Worm (Caenorhabditis elegans) whole organism, mixed stage, embryonic: ENCODE results near the gene F21G4.1.

Experiments used
- M03D4.4 ChIP-seq: sonication (generic microtip); optimal IDR thresholded peaks from 2 replicates; lab custom pipeline; 2017; ENCODE audit warnings: mild to moderate bottlenecking, missing genetic modification characterization, missing compliant biosample characterization
- blmp-1 ChIP-seq: fragments of 150-350 bp; optimal IDR thresholded peaks from 2 replicates; lab custom pipeline; 2014; ENCODE audit warnings: missing biosample characterization, missing genetic modification characterization
- ceh-43 ChIP-seq: fragments of 200-800 bp; sonication (Bioruptor generic); optimal IDR thresholded peaks from 2 replicates; lab custom pipeline; 2018; ENCODE audit warnings: mild to moderate bottlenecking, missing genetic modification characterization, moderate library complexity, missing compliant biosample characterization
- ces-1 ChIP-seq: fragments of 150-350 bp; optimal IDR thresholded peaks from 2 replicates; lab custom pipeline; 2014; ENCODE audit warnings: missing biosample characterization, missing genetic modification reagents, missing genetic modification characterization
- cnd-1 ChIP-seq: fragments of 200-800 bp; sonication (Bioruptor generic); optimal IDR thresholded peaks from 2 replicates; lab custom pipeline; 2018; ENCODE audit warnings: mild to moderate bottlenecking, missing genetic modification characterization, missing compliant biosample characterization
- drap-1 ChIP-seq: fragments of 200-800 bp; sonication (Bioruptor generic); optimal IDR thresholded peaks from 3 replicates; lab custom pipeline; 2018; ENCODE audit warnings: mild to moderate bottlenecking, missing genetic modification characterization, missing compliant biosample characterization
- elt-1 ChIP-seq: sonication (generic microtip); optimal IDR thresholded peaks from 2 replicates; lab custom pipeline; 2017; ENCODE audit warnings: missing genetic modification characterization, mild to moderate bottlenecking, missing compliant biosample characterization, antibody characterized with exemption, moderate library complexity, borderline replicate concordance; ENCODE audit not compliant: insufficient read depth
- elt-3 ChIP-seq: fragments of 150-350 bp; optimal IDR thresholded peaks from 2 replicates; lab custom pipeline; 2014; ENCODE audit warnings: missing biosample characterization, missing genetic modification characterization
- flh-1 ChIP-seq: fragments of 200-800 bp; sonication (Bioruptor generic); optimal IDR thresholded peaks from 2 replicates; lab custom pipeline; 2018; ENCODE audit warnings: mild to moderate bottlenecking, missing genetic modification characterization, moderate library complexity, missing compliant biosample characterization
- ham-2 ChIP-seq: fragments of 200-800 bp; sonication (Bioruptor generic); optimal IDR thresholded peaks from 2 replicates; lab custom pipeline; 2018; ENCODE audit warnings: mild to moderate bottlenecking, missing genetic modification characterization, missing compliant biosample characterization
- hlh-1 ChIP-seq: fragments of 150-350 bp; optimal IDR thresholded peaks from 2 replicates; lab custom pipeline; 2014; ENCODE audit warnings: missing biosample characterization, missing genetic modification reagents, missing genetic modification characterization
- lin-13 ChIP-seq: fragments of 150-350 bp; optimal IDR thresholded peaks from 2 replicates; lab custom pipeline; 2014; ENCODE audit warnings: missing biosample characterization, missing genetic modification characterization
- lin-32 ChIP-seq: fragments of 200-800 bp; sonication (Bioruptor generic); optimal IDR thresholded peaks from 2 replicates; lab custom pipeline; 2018; ENCODE audit warnings: mild to moderate bottlenecking, missing genetic modification characterization, missing compliant biosample characterization
- lsy-2 ChIP-seq: fragments of 150-350 bp; optimal IDR thresholded peaks from 2 replicates; lab custom pipeline; 2014; ENCODE audit warnings: missing biosample characterization, missing genetic modification characterization
- mab-5 ChIP-seq: fragments of 150-350 bp; optimal IDR thresholded peaks from 2 replicates; lab custom pipeline; 2014; ENCODE audit warnings: missing biosample characterization, missing genetic modification characterization
- mep-1 ChIP-seq: fragments of 150-350 bp; optimal IDR thresholded peaks from 2 replicates; lab custom pipeline; 2017; ENCODE audit warnings: missing biosample characterization, missing genetic modification reagents, missing genetic modification characterization, inconsistent platforms
- mls-2 ChIP-seq: sonication (generic microtip); optimal IDR thresholded peaks from 2 replicates; lab custom pipeline; 2016; ENCODE audit warnings: mild to moderate bottlenecking, missing genetic modification characterization, moderate library complexity, missing compliant biosample characterization
- nhr-12 ChIP-seq: fragments of 150-350 bp; optimal IDR thresholded peaks from 2 replicates; lab custom pipeline; 2014; ENCODE audit warnings: missing biosample characterization, missing genetic modification characterization
- nhr-2 ChIP-seq: fragments of 150-350 bp; optimal IDR thresholded peaks from 2 replicates; lab custom pipeline; 2014; ENCODE audit warnings: missing biosample characterization, missing genetic modification characterization
- nhr-237 ChIP-seq: fragments of 150-350 bp; optimal IDR thresholded peaks from 2 replicates; lab custom pipeline; 2014; ENCODE audit warnings: missing biosample characterization, missing genetic modification characterization
- nhr-28 ChIP-seq: fragments of 150-350 bp; optimal IDR thresholded peaks from 2 replicates; lab custom pipeline; 2014; ENCODE audit warnings: missing biosample characterization, missing genetic modification characterization
- nhr-76 ChIP-seq: sonication (generic microtip); optimal IDR thresholded peaks from 2 replicates; lab custom pipeline; 2017; ENCODE audit warnings: missing biosample characterization, missing genetic modification characterization
- pha-4 ChIP-seq: fragments of 150-350 bp; optimal IDR thresholded peaks from 2 replicates; lab custom pipeline; 2018; ENCODE audit warnings: missing biosample characterization, missing genetic modification reagents, missing genetic modification characterization
- sem-2 ChIP-seq: fragments of 200-800 bp; sonication (Bioruptor generic); optimal IDR thresholded peaks from 2 replicates; lab custom pipeline; 2018; ENCODE audit warnings: mild to moderate bottlenecking, missing genetic modification characterization, missing compliant biosample characterization
- snpc-4 ChIP-seq: fragments of 150-350 bp; optimal IDR thresholded peaks from 2 replicates; lab custom pipeline; 2014; ENCODE audit warnings: missing biosample characterization, missing genetic modification characterization
- sptf-1 ChIP-seq: sonication (generic microtip); optimal IDR thresholded peaks from 2 replicates; lab custom pipeline; 2017; ENCODE audit warnings: mild to moderate bottlenecking, missing genetic modification characterization, moderate library complexity, missing compliant biosample characterization
- tbx-8 ChIP-seq: fragments of 200-800 bp; sonication (Bioruptor generic); optimal IDR thresholded peaks from 2 replicates; lab custom pipeline; 2018; ENCODE audit warnings: mild to moderate bottlenecking, missing genetic modification characterization, moderate library complexity, missing compliant biosample characterization
- unc-120 ChIP-seq: sonication (generic microtip); optimal IDR thresholded peaks from 2 replicates; lab custom pipeline; 2017; ENCODE audit warnings: missing genetic modification characterization, missing compliant biosample characterization; ENCODE audit not compliant: poor library complexity, severe bottlenecking
- unc-39 ChIP-seq: fragments of 150-350 bp; optimal IDR thresholded peaks from 2 replicates; lab custom pipeline; 2014; ENCODE audit warnings: missing biosample characterization, missing genetic modification characterization
- unc-62 ChIP-seq: fragments of 150-350 bp; optimal IDR thresholded peaks from 2 replicates; lab custom pipeline; 2014; ENCODE audit warnings: missing biosample characterization, missing genetic modification reagents, missing genetic modification characterization
- zip-8 ChIP-seq: fragments of 150-350 bp; optimal IDR thresholded peaks from 2 replicates; lab custom pipeline; 2014; ENCODE audit warnings: missing biosample characterization, missing genetic modification characterization
- ztf-11 ChIP-seq: fragments of 150-350 bp; optimal IDR thresholded peaks from 2 replicates; lab custom pipeline; 2014; ENCODE audit warnings: missing biosample characterization, missing genetic modification characterization

The F21G4.1 gene

DNA sequence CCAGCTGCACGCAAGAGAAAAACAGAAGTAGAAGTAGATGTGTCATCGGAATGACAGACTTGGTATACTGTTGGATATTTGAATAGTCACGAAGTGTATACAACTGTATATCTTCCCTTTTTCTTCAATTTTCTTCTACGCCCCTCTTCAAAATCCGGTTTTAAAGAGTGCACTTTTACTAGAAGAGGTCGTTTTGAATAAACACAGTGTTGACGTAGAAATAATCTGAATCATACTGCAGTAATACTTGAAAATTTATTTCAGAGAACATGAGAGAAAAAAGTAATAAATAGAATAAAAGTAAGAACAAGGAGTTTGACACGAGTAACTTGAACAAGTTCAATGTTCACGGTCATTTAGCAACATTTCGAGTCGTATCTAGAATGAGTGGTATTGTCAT, 19.6 kb downstream of the F21G4.1 start, which contains the start of gene R07B1.8:
Gene R07B1.8 (minus strand): TSS at position 101 of the 400 bp plus-strand sequence.
- TF ChIP-seq nhr-76 (tag; lab: Kevin White, UChicago) = no peak
- TF ChIP-seq lin-13 (tag; lab: Kevin White, UChicago) = no peak
- TF ChIP-seq drap-1 (GFP tag; lab: Kevin White, UChicago) = no peak
- no peak for TF ChIP-seq cnd-1 (tag; lab: Kevin White, UChicago)
- no peak for TF ChIP-seq ham-2
- no peak for TF ChIP-seq mls-2
- no peak for TF ChIP-seq pha-4
- no peak for TF ChIP-seq mab-5
- no peak for TF ChIP-seq unc-39
- TF ChIP-seq sptf-1 (tag; lab: Kevin White, UChicago) = no peak
- no peak for TF ChIP-seq nhr-12
- no peak for TF ChIP-seq elt-3 (tag; lab: Kevin White, UChicago)
- TF ChIP-seq snpc-4 (tag; lab: Kevin White, UChicago) = no peak
- TF ChIP-seq ces-1 (GFP tag; lab: Kevin White, UChicago) = no peak
- TF ChIP-seq elt-1 (tag; lab: Kevin White, UChicago) = no peak
- no peak for TF ChIP-seq ceh-43 (GFP tag; lab: Kevin White, UChicago)
- TF ChIP-seq tbx-8 (GFP tag; lab: Kevin White, UChicago) = no peak
- no peak for TF ChIP-seq nhr-237 (tag; lab: Kevin White, UChicago)

DNA sequence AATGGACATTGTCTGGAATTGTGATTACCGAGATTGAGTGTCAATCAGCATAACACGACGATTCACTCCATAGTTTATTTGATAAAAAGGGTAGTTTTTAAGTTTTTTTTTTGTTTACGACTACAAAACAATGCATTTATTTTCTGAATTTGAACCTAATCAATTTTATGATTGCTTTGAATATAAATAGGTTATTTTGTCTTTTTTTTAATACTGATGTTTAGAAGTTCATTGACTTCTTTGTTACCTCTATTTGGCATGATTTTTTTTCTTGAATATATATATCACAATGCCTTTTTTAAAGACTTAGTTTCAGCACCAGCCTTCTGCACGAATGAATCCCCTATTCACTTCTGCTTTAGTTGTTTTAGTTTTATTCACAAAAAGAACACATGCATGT, 22.6 kb downstream of the F21G4.1 start, which contains the start of gene R07B1.13:
Gene R07B1.13 (plus strand): TSS at position 301 of the 400 bp plus-strand sequence.
- TF ChIP-seq zip-8 (no peak), tbx-8 (GFP tag; lab: Kevin White, UChicago) (no peak), unc-120 (tag; lab: Kevin White, UChicago) (no peak), elt-1 (tag; lab: Kevin White, UChicago) (no peak), unc-62 (GFP tag; lab: Kevin White, UChicago) (no peak), cnd-1 (tag; lab: Kevin White, UChicago) (no peak), mep-1 (tag; lab: Kevin White, UChicago) (no peak), mab-5 (no peak), lin-32 (GFP tag; lab: Kevin White, UChicago) (no peak), ceh-43 (GFP tag; lab: Kevin White, UChicago) (no peak), lsy-2 (tag; lab: Kevin White, UChicago) (no peak), M03D4.4 (tag; lab: Kevin White, UChicago) (no peak), snpc-4 (tag; lab: Kevin White, UChicago) (no peak), ces-1 (GFP tag; lab: Kevin White, UChicago) (no peak), ztf-11 (tag; lab: Kevin White, UChicago) (no peak), nhr-237 (tag; lab: Kevin White, UChicago) (no peak), nhr-28 (tag; lab: Kevin White, UChicago) (no peak), unc-39 (no peak), mls-2 (no peak), flh-1 (GFP tag; lab: Kevin White, UChicago) (no peak)

DNA sequence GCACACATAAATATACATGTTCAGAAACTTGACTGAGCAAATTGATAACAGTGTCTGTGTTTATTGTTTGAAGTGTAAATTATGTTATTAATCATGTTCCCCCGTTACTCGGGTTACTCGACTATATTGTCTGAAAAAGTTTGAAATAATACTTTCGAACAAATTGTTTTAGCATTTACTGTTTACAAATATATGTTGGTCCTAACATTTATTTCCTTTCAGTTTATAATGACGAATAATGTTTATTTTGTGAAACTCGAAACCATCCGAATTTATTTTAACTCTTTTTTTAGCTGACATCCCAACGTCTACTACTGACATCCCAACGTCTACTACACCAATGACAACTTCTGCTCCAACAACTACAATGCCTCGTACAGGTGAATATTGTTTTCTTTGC, 23.3 kb downstream of the F21G4.1 start, which contains the start of gene R07B1.7:
Gene R07B1.7 (plus strand): TSS at position 301 of the 400 bp plus-strand sequence.
- TF ChIP-seq hlh-1 (tag; lab: Kevin White, UChicago) (no peak), unc-39 (no peak), lin-13 (tag; lab: Kevin White, UChicago) (no peak), ham-2 (no peak), ztf-11 (tag; lab: Kevin White, UChicago) (no peak), elt-1 (tag; lab: Kevin White, UChicago) (no peak), unc-62 (GFP tag; lab: Kevin White, UChicago) (no peak), nhr-237 (tag; lab: Kevin White, UChicago) (no peak), nhr-2 (tag; lab: Kevin White, UChicago) (no peak), lin-32 (GFP tag; lab: Kevin White, UChicago) (no peak), blmp-1 (tag; lab: Kevin White, UChicago) (no peak), unc-120 (tag; lab: Kevin White, UChicago) (no peak)
- TF ChIP-seq, all 35 proteins: peak for 0

DNA sequence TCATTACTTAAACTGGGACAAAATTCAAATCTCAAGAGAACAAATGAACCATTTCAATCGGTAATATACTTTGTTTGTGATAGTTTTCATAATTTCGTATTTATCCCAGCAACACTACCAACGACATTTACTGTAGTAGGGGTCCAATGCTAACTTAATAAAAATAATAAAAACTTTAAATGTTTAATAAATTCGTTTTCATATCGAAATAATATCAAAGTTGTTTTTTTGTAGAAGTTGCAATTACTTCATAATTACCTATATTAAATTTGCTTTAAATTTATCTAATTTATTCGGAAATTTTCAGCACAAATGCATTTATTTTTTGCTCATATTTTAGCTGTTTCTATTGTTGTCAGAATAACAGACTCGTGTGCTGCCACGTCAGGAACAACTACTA, 25.8 kb downstream of the F21G4.1 start, which contains the start of gene R07B1.6:
Gene R07B1.6 (plus strand): TSS at position 301 of the 400 bp plus-strand sequence.
- TF ChIP-seq snpc-4 (tag; lab: Kevin White, UChicago) = no peak
- no peak for TF ChIP-seq ceh-43 (GFP tag; lab: Kevin White, UChicago)
- no peak for TF ChIP-seq ces-1 (GFP tag; lab: Kevin White, UChicago)
- no peak for TF ChIP-seq sem-2 (GFP tag; lab: Kevin White, UChicago)
- no peak for TF ChIP-seq unc-62 (GFP tag; lab: Kevin White, UChicago)
